Worm (Caenorhabditis elegans) whole organism, mixed stage, embryonic: Measurements from ENCODE around the gene srh-79.
A peak's percentile ranks its signal among the peaks of the same experiment; 100 is the strongest.

Experiments
- M03D4.4 ChIP-seq: sonication (generic microtip); optimal IDR thresholded peaks from 2 replicates; lab custom pipeline; 2017; ENCODE audit warnings: mild to moderate bottlenecking, missing genetic modification characterization, missing compliant biosample characterization
- bed-3 ChIP-seq: fragments of 200-800 bp; sonication (Bioruptor generic); optimal IDR thresholded peaks from 3 replicates; lab custom pipeline; 2018; ENCODE audit warnings: mild to moderate bottlenecking, missing genetic modification characterization, moderate library complexity, missing compliant biosample characterization
- blmp-1 ChIP-seq: fragments of 150-350 bp; optimal IDR thresholded peaks from 2 replicates; lab custom pipeline; 2014; ENCODE audit warnings: missing biosample characterization, missing genetic modification characterization
- ceh-39 ChIP-seq: fragments of 150-350 bp; optimal IDR thresholded peaks from 2 replicates; lab custom pipeline; 2014; ENCODE audit warnings: missing biosample characterization, missing genetic modification characterization
- ceh-43 ChIP-seq: fragments of 200-800 bp; sonication (Bioruptor generic); optimal IDR thresholded peaks from 2 replicates; lab custom pipeline; 2018; ENCODE audit warnings: mild to moderate bottlenecking, missing genetic modification characterization, moderate library complexity, missing compliant biosample characterization
- ceh-83 ChIP-seq: fragments of 200-800 bp; sonication (Bioruptor generic); optimal IDR thresholded peaks from 2 replicates; lab custom pipeline; 2018; ENCODE audit warnings: mild to moderate bottlenecking, missing genetic modification characterization, missing compliant biosample characterization
- ces-1 ChIP-seq: fragments of 150-350 bp; optimal IDR thresholded peaks from 2 replicates; lab custom pipeline; 2014; ENCODE audit warnings: missing biosample characterization, missing genetic modification reagents, missing genetic modification characterization
- cnd-1 ChIP-seq: fragments of 200-800 bp; sonication (Bioruptor generic); optimal IDR thresholded peaks from 2 replicates; lab custom pipeline; 2018; ENCODE audit warnings: mild to moderate bottlenecking, missing genetic modification characterization, missing compliant biosample characterization
- elt-1 ChIP-seq: sonication (generic microtip); optimal IDR thresholded peaks from 2 replicates; lab custom pipeline; 2017; ENCODE audit warnings: missing genetic modification characterization, mild to moderate bottlenecking, missing compliant biosample characterization, antibody characterized with exemption, moderate library complexity, borderline replicate concordance; ENCODE audit not compliant: insufficient read depth
- elt-3 ChIP-seq: fragments of 150-350 bp; optimal IDR thresholded peaks from 2 replicates; lab custom pipeline; 2014; ENCODE audit warnings: missing biosample characterization, missing genetic modification characterization
- flh-1 ChIP-seq: fragments of 200-800 bp; sonication (Bioruptor generic); optimal IDR thresholded peaks from 2 replicates; lab custom pipeline; 2018; ENCODE audit warnings: mild to moderate bottlenecking, missing genetic modification characterization, moderate library complexity, missing compliant biosample characterization
- ham-2 ChIP-seq: fragments of 200-800 bp; sonication (Bioruptor generic); optimal IDR thresholded peaks from 2 replicates; lab custom pipeline; 2018; ENCODE audit warnings: mild to moderate bottlenecking, missing genetic modification characterization, missing compliant biosample characterization
- hlh-1 ChIP-seq: fragments of 150-350 bp; optimal IDR thresholded peaks from 2 replicates; lab custom pipeline; 2014; ENCODE audit warnings: missing biosample characterization, missing genetic modification reagents, missing genetic modification characterization
- lin-13 ChIP-seq: fragments of 150-350 bp; optimal IDR thresholded peaks from 2 replicates; lab custom pipeline; 2014; ENCODE audit warnings: missing biosample characterization, missing genetic modification characterization
- lin-32 ChIP-seq: fragments of 200-800 bp; sonication (Bioruptor generic); optimal IDR thresholded peaks from 2 replicates; lab custom pipeline; 2018; ENCODE audit warnings: mild to moderate bottlenecking, missing genetic modification characterization, missing compliant biosample characterization
- lsy-2 ChIP-seq: fragments of 150-350 bp; optimal IDR thresholded peaks from 2 replicates; lab custom pipeline; 2014; ENCODE audit warnings: missing biosample characterization, missing genetic modification characterization
- mab-5 ChIP-seq: fragments of 150-350 bp; optimal IDR thresholded peaks from 2 replicates; lab custom pipeline; 2014; ENCODE audit warnings: missing biosample characterization, missing genetic modification characterization
- mep-1 ChIP-seq: fragments of 150-350 bp; optimal IDR thresholded peaks from 2 replicates; lab custom pipeline; 2017; ENCODE audit warnings: missing biosample characterization, missing genetic modification reagents, missing genetic modification characterization, inconsistent platforms
- mls-2 ChIP-seq: sonication (generic microtip); optimal IDR thresholded peaks from 2 replicates; lab custom pipeline; 2016; ENCODE audit warnings: mild to moderate bottlenecking, missing genetic modification characterization, moderate library complexity, missing compliant biosample characterization
- nhr-12 ChIP-seq: fragments of 150-350 bp; optimal IDR thresholded peaks from 2 replicates; lab custom pipeline; 2014; ENCODE audit warnings: missing biosample characterization, missing genetic modification characterization
- nhr-237 ChIP-seq: fragments of 150-350 bp; optimal IDR thresholded peaks from 2 replicates; lab custom pipeline; 2014; ENCODE audit warnings: missing biosample characterization, missing genetic modification characterization
- nhr-28 ChIP-seq: fragments of 150-350 bp; optimal IDR thresholded peaks from 2 replicates; lab custom pipeline; 2014; ENCODE audit warnings: missing biosample characterization, missing genetic modification characterization
- nhr-76 ChIP-seq: sonication (generic microtip); optimal IDR thresholded peaks from 2 replicates; lab custom pipeline; 2017; ENCODE audit warnings: missing biosample characterization, missing genetic modification characterization
- pha-4 ChIP-seq: fragments of 150-350 bp; optimal IDR thresholded peaks from 2 replicates; lab custom pipeline; 2018; ENCODE audit warnings: missing biosample characterization, missing genetic modification reagents, missing genetic modification characterization
- sem-2 ChIP-seq: fragments of 200-800 bp; sonication (Bioruptor generic); optimal IDR thresholded peaks from 2 replicates; lab custom pipeline; 2018; ENCODE audit warnings: mild to moderate bottlenecking, missing genetic modification characterization, missing compliant biosample characterization
- snpc-4 ChIP-seq: fragments of 150-350 bp; optimal IDR thresholded peaks from 2 replicates; lab custom pipeline; 2014; ENCODE audit warnings: missing biosample characterization, missing genetic modification characterization
- sptf-1 ChIP-seq: sonication (generic microtip); optimal IDR thresholded peaks from 2 replicates; lab custom pipeline; 2017; ENCODE audit warnings: mild to moderate bottlenecking, missing genetic modification characterization, moderate library complexity, missing compliant biosample characterization
- tbx-8 ChIP-seq: fragments of 200-800 bp; sonication (Bioruptor generic); optimal IDR thresholded peaks from 2 replicates; lab custom pipeline; 2018; ENCODE audit warnings: mild to moderate bottlenecking, missing genetic modification characterization, moderate library complexity, missing compliant biosample characterization
- unc-120 ChIP-seq: sonication (generic microtip); optimal IDR thresholded peaks from 2 replicates; lab custom pipeline; 2017; ENCODE audit warnings: missing genetic modification characterization, missing compliant biosample characterization; ENCODE audit not compliant: poor library complexity, severe bottlenecking
- unc-39 ChIP-seq: fragments of 150-350 bp; optimal IDR thresholded peaks from 2 replicates; lab custom pipeline; 2014; ENCODE audit warnings: missing biosample characterization, missing genetic modification characterization
- unc-62 ChIP-seq: fragments of 150-350 bp; optimal IDR thresholded peaks from 2 replicates; lab custom pipeline; 2014; ENCODE audit warnings: missing biosample characterization, missing genetic modification reagents, missing genetic modification characterization
- zip-8 ChIP-seq: fragments of 150-350 bp; optimal IDR thresholded peaks from 2 replicates; lab custom pipeline; 2014; ENCODE audit warnings: missing biosample characterization, missing genetic modification characterization
- ztf-11 ChIP-seq: fragments of 150-350 bp; optimal IDR thresholded peaks from 2 replicates; lab custom pipeline; 2014; ENCODE audit warnings: missing biosample characterization, missing genetic modification characterization

Gene srh-79

DNA sequence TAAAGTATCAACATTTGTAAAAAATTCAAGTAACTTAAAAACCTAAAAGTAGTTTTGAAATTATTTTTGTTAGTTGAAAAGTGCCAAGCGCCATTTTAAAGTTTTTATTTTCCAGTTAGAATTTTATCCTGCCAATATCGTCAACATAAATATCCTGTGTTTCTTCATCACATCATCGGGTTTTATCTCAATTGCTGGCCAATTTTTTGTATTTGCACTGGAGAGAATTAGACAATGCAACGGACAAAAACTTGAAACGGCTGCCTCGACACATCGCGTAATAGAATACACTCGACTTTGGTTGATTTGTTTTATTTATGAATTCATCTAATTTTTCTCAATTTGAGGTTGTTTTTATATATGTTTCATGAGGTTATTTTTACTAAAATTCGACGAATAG is 42.5 kb upstream of the srh-79 start, which contains the start of gene F25E5.2:
F25E5.2 (plus strand) TSS at position 301 of the 400 bp plus-strand sequence.
- TF ChIP-seq snpc-4 (tag; lab: Kevin White, UChicago) (no peak), bed-3 (GFP tag; lab: Kevin White, UChicago) (no peak), lin-32 (GFP tag; lab: Kevin White, UChicago) (no peak), mls-2 (no peak), mep-1 (tag; lab: Kevin White, UChicago) (no peak), unc-62 (no peak), ceh-83 (GFP tag; lab: Kevin White, UChicago) (no peak), lin-13 (tag; lab: Kevin White, UChicago) (no peak), unc-120 (tag; lab: Kevin White, UChicago) (no peak), ztf-11 (no peak)

DNA sequence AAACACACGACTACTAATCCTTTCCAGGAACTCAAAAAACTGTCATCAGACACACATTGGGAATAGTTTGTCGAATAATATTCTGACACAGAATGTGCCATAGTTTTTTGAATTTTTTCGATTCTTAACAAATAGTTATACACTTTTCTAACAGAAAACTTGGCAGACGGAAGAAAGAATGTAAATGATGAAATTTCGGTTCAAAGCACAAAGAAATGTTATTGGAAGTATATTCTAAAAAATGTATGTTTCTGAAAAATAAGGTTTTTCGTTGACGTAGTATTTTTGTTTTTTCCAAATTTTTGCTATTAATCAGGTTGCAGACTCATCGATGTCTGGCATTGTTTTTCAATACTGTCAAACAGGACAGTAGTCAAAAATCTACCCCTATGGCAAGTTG is 36.6 kb upstream of the srh-79 start, which contains the start of gene srh-92:
srh-92 (minus strand) TSS at position 101 of the 400 bp plus-strand sequence.
- TF ChIP-seq nhr-237 = no peak
- no peak for TF ChIP-seq nhr-12 (tag; lab: Kevin White, UChicago)
- no peak for TF ChIP-seq snpc-4 (tag; lab: Kevin White, UChicago)
- TF ChIP-seq ces-1 = no peak
- TF ChIP-seq mab-5 (tag; lab: Kevin White, UChicago) = no peak
- TF ChIP-seq lsy-2 (tag; lab: Kevin White, UChicago) = no peak
- TF ChIP-seq lin-13 (tag; lab: Kevin White, UChicago) = no peak
- no peak for TF ChIP-seq ceh-43 (GFP tag; lab: Kevin White, UChicago)
- no peak for TF ChIP-seq hlh-1
- no peak for TF ChIP-seq ceh-83 (GFP tag; lab: Kevin White, UChicago)
- TF ChIP-seq elt-1 = no peak
- TF ChIP-seq unc-39 (tag; lab: Kevin White, UChicago) = no peak
- TF ChIP-seq bed-3 (GFP tag; lab: Kevin White, UChicago) = no peak
- TF ChIP-seq, all 35 proteins: peak for 0

DNA sequence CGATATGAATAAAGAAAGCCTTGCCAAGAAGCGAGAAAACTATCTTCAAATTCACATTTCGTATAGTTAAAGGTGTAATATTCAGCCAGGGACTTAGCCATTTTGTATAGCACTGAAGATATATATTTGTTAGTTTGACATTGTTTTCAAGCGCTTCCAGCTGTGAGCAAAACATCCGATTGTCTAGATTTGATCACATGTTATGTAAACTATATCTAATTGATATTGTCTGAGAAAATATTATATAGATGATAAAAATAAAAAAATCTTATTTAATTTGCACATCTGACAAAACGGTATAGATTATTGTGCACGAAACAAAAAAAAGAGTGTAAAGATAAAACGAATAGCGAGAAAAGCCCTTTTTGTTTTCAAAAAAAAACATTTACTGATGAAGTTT is 32.8 kb upstream of the srh-79 start, which contains the start of gene srh-89:
srh-89 (minus strand) TSS at position 101 of the 400 bp plus-strand sequence.
- no peak for TF ChIP-seq nhr-28 (tag; lab: Kevin White, UChicago)
- no peak for TF ChIP-seq unc-120 (tag; lab: Kevin White, UChicago)
- TF ChIP-seq lin-13 (tag; lab: Kevin White, UChicago) = no peak
- TF ChIP-seq blmp-1 (tag; lab: Kevin White, UChicago) = no peak
- TF ChIP-seq ztf-11 = no peak
- TF ChIP-seq ham-2 = no peak
- no peak for TF ChIP-seq unc-39 (tag; lab: Kevin White, UChicago)
- no peak for TF ChIP-seq snpc-4 (tag; lab: Kevin White, UChicago)
- no peak for TF ChIP-seq sem-2 (GFP tag; lab: Kevin White, UChicago)
- TF ChIP-seq zip-8 = no peak
- TF ChIP-seq sptf-1 (tag; lab: Kevin White, UChicago) = no peak
- no peak for TF ChIP-seq nhr-237
- no peak for TF ChIP-seq mab-5 (tag; lab: Kevin White, UChicago)
- TF ChIP-seq pha-4 (tag; lab: Kevin White, UChicago) = no peak
- TF ChIP-seq ces-1 = no peak
- no peak for TF ChIP-seq lin-32 (GFP tag; lab: Kevin White, UChicago)
- no peak for TF ChIP-seq elt-3 (tag; lab: Kevin White, UChicago)
- no peak for TF ChIP-seq flh-1 (GFP tag; lab: Kevin White, UChicago)

DNA sequence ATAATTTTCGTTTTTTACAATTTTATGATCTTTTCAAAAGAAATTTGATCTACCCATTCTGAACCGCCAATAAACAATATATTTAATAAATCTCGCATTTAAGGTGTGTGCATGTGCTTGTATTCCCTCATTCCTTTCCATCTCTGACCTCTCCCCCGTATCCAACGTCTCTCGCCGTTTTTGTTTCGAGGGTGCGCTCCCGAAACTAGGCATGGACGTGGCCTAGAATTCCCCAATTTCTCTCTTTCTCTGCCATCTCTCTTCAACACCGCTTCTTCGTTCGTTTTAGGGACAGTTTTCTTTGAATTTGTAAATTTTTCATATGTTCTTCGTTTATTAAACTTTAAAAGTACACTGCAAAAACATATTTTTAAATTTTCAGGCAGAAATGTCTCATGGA is 32.0 kb upstream of the srh-79 start, which contains the start of gene F25E5.1:
F25E5.1 (plus strand) TSS at position 376 of the 400 bp plus-strand sequence.
- TF ChIP-seq mep-1 (tag; lab: Kevin White, UChicago) = peak; percentile 59
- peak; percentile 37 for TF ChIP-seq M03D4.4 (tag; lab: Kevin White, UChicago)
- no peak for TF ChIP-seq ham-2
- TF ChIP-seq tbx-8 (GFP tag; lab: Kevin White, UChicago) = no peak
- peak; percentile 31 for TF ChIP-seq nhr-237
- no peak for TF ChIP-seq ceh-39 (tag; lab: Kevin White, UChicago)
- TF ChIP-seq lsy-2 (tag; lab: Kevin White, UChicago) = peak; percentile 58
- TF ChIP-seq flh-1 (GFP tag; lab: Kevin White, UChicago) = no peak
- TF ChIP-seq cnd-1 (tag; lab: Kevin White, UChicago) = no peak
- no peak for TF ChIP-seq nhr-76 (tag; lab: Kevin White, UChicago)
- TF ChIP-seq pha-4 (tag; lab: Kevin White, UChicago) = peak; percentile 44
- no peak for TF ChIP-seq mls-2
- TF ChIP-seq lin-32 (GFP tag; lab: Kevin White, UChicago) = no peak
- TF ChIP-seq nhr-28 (tag; lab: Kevin White, UChicago) = no peak
- peak; percentile 98 for TF ChIP-seq unc-120 (tag; lab: Kevin White, UChicago)
- no peak for TF ChIP-seq zip-8
- TF ChIP-seq lin-13 (tag; lab: Kevin White, UChicago) = peak; percentile 54
- TF ChIP-seq blmp-1 (tag; lab: Kevin White, UChicago) = no peak
- no peak for TF ChIP-seq bed-3 (GFP tag; lab: Kevin White, UChicago)
- TF ChIP-seq ceh-83 (GFP tag; lab: Kevin White, UChicago) = no peak
- TF ChIP-seq sptf-1 (tag; lab: Kevin White, UChicago) = peak; percentile 45
- no peak for TF ChIP-seq unc-39 (tag; lab: Kevin White, UChicago)
- no peak for TF ChIP-seq elt-1
- TF ChIP-seq, all 35 proteins: peak for 8
